Fruit fly (Drosophila melanogaster): Measurements from ENCODE around the gene Atg16.

DNA sequence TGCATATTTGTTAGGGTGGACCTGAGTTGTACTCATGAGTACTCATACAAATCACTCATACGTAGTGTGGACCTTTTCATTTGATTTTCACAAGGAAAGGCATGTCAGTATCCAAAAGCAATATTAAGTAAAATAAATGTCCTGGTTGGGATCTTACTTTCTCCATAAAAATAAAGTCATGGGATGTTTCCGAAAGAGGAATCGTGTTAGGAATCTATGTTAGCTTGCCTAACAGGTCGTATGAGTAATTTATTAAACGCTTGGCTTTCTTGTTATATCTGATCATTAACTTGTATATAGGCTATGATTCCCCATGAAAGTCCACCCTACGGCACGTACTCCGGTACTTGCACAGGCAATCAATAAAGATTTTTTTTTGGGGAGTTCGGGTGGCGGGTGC is 40.9 kb upstream of the Atg16 start:
- TF ChIP-seq rn (GFP tag; IDR thresholded peaks at IDR 0.05) = no peak
- TF ChIP-seq CG17806 (tag; optimal IDR thresholded peaks at IDR 0.05) = peak; percentile 64
- peak; percentile 68 for TF ChIP-seq CG9948 (tag; optimal IDR thresholded peaks at IDR 0.05)
- no peak for TF ChIP-seq EcR (GFP tag; optimal IDR thresholded peaks at IDR 0.05)
- peak; percentile 52 for TF ChIP-seq CG34367 (tag; optimal IDR thresholded peaks at IDR 0.05)
- TF ChIP-seq CG32121 (GFP tag; IDR thresholded peaks at IDR 0.05) = peak; percentile 54; the same call in 1 of the 2 replicates
- TF ChIP-seq Pif1B (GFP tag; optimal IDR thresholded peaks at IDR 0.05) = peak; percentile 84
- peak; percentile 65 for TF ChIP-seq CG4496 (GFP tag; IDR thresholded peaks at IDR 0.05)
- no peak for TF ChIP-seq CG12605 (GFP tag; IDR thresholded peaks at IDR 0.05)
- peak; percentile 63 for TF ChIP-seq CG15710 (tag; optimal IDR thresholded peaks at IDR 0.05)

All from whole organism, pupa.